Worm (Caenorhabditis elegans) whole organism, young adult: ENCODE measurements around the gene C23H3.2.
A peak's percentile ranks its signal among the peaks of the same experiment; 100 is the strongest.

ENCODE experiments used
- B0261.1 ChIP-seq: sonication (generic microtip); optimal IDR thresholded peaks from 2 replicates; lab custom pipeline; 2016; ENCODE audit warnings: mild to moderate bottlenecking, missing genetic modification characterization, moderate library complexity, missing compliant biosample characterization
- B0336.3 ChIP-seq: fragments of 200-800 bp; sonication (Bioruptor generic); IDR thresholded peaks from 2 replicates; pipeline ENCODE4 v1.3.6; 2022; ENCODE audit warnings: missing genetic modification characterization, missing compliant biosample characterization
- C06A6.2 ChIP-seq: fragments of 200-800 bp; sonication (Bioruptor generic); conservative IDR thresholded peaks from 2 replicates; pipeline ENCODE4 v1.3.6; 2022; ENCODE audit warnings: missing genetic modification characterization, missing compliant biosample characterization
- D2030.7 ChIP-seq: fragments of 200-800 bp; sonication (Bioruptor generic); IDR thresholded peaks from 2 replicates; pipeline ENCODE4 v1.3.6; 2022; ENCODE audit warnings: missing genetic modification reagents, missing genetic modification characterization, missing compliant biosample characterization
- F10E7.11 ChIP-seq: sonication (generic microtip); optimal IDR thresholded peaks from 2 replicates; lab custom pipeline; 2017; ENCODE audit warnings: mild to moderate bottlenecking, missing genetic modification characterization, moderate library complexity, missing compliant biosample characterization
- F33H1.4 ChIP-seq: fragments of 200-800 bp; sonication (Bioruptor generic); IDR thresholded peaks from 2 replicates; pipeline ENCODE4 v1.3.6; 2022; ENCODE audit warnings: missing genetic modification reagents, missing genetic modification characterization, missing compliant biosample characterization
- F49E8.2 ChIP-seq: sonication (generic microtip); optimal IDR thresholded peaks from 3 replicates; lab custom pipeline; 2017; ENCODE audit warnings: missing genetic modification characterization, mild to moderate bottlenecking, missing compliant biosample characterization, antibody characterized with exemption, moderate library complexity; ENCODE audit not compliant: insufficient read depth
- F55B11.4 ChIP-seq: sonication (generic microtip); optimal IDR thresholded peaks from 2 replicates; lab custom pipeline; 2016; ENCODE audit warnings: missing compliant biosample characterization, missing genetic modification characterization, borderline replicate concordance; ENCODE audit not compliant: insufficient read depth
- F57C9.4 ChIP-seq: sonication (generic microtip); optimal IDR thresholded peaks from 2 replicates; lab custom pipeline; 2017; ENCODE audit warnings: mild to moderate bottlenecking, missing genetic modification characterization, missing compliant biosample characterization
- Y53F4B.3 ChIP-seq: fragments of 200-800 bp; sonication (Bioruptor generic); IDR thresholded peaks from 2 replicates; pipeline ENCODE4 v1.3.6; 2022; ENCODE audit warnings: missing genetic modification reagents, missing genetic modification characterization, missing compliant biosample characterization
- Y53G8AR.9 ChIP-seq: fragments of 200-800 bp; sonication (Bioruptor generic); conservative IDR thresholded peaks from 2 replicates; pipeline ENCODE4 v1.3.6; 2022; ENCODE audit warnings: missing genetic modification reagents, missing genetic modification characterization, missing compliant biosample characterization
- Y56A3A.18 ChIP-seq: fragments of 200-800 bp; sonication (Bioruptor generic); IDR thresholded peaks from 2 replicates; pipeline ENCODE4 v1.3.6; 2022; ENCODE audit warnings: missing genetic modification reagents, missing genetic modification characterization, missing compliant biosample characterization
- Y79H2A.3 ChIP-seq: fragments of 200-800 bp; sonication (Bioruptor generic); conservative IDR thresholded peaks from 2 replicates; pipeline ENCODE4 v1.3.6; 2022; ENCODE audit warnings: missing genetic modification reagents, missing genetic modification characterization, missing compliant biosample characterization
- ZK185.1 ChIP-seq: sonication (generic microtip); optimal IDR thresholded peaks from 2 replicates; lab custom pipeline; 2016; ENCODE audit warnings: mild to moderate bottlenecking, missing genetic modification characterization, missing compliant biosample characterization; ENCODE audit not compliant: poor library complexity, severe bottlenecking
- aptf-2 ChIP-seq: fragments of 200-800 bp; sonication (Bioruptor generic); conservative IDR thresholded peaks from 2 replicates; pipeline ENCODE4 v1.3.6; 2022; ENCODE audit warnings: missing genetic modification reagents, missing genetic modification characterization, missing compliant biosample characterization
- cebp-2 ChIP-seq: fragments of 200-800 bp; sonication (Bioruptor generic); IDR thresholded peaks from 2 replicates; pipeline ENCODE4 v1.3.6; 2022; ENCODE audit warnings: missing genetic modification characterization, missing compliant biosample characterization
- ceh-100 ChIP-seq: fragments of 200-800 bp; sonication (Bioruptor generic); IDR thresholded peaks from 2 replicates; pipeline ENCODE4 v1.3.6; 2022; ENCODE audit warnings: missing genetic modification reagents, missing genetic modification characterization, missing compliant biosample characterization
- ceh-58 ChIP-seq: fragments of 200-800 bp; sonication (Bioruptor generic); IDR thresholded peaks from 2 replicates; pipeline ENCODE4 v1.3.6; 2022; ENCODE audit warnings: missing genetic modification characterization, missing compliant biosample characterization
- chd-7 ChIP-seq: sonication (generic microtip); optimal IDR thresholded peaks from 2 replicates; lab custom pipeline; 2016; ENCODE audit warnings: mild to moderate bottlenecking, missing genetic modification characterization, moderate library complexity, missing compliant biosample characterization
- die-1 ChIP-seq: sonication (generic microtip); optimal IDR thresholded peaks from 2 replicates; lab custom pipeline; 2016; ENCODE audit warnings: missing genotype, mild to moderate bottlenecking, missing genetic modification characterization, missing compliant biosample characterization
- dox-1 ChIP-seq: fragments of 200-800 bp; sonication (Bioruptor generic); IDR thresholded peaks from 2 replicates; pipeline ENCODE4 v1.3.6; 2022; ENCODE audit warnings: missing genetic modification reagents, missing genetic modification characterization, missing compliant biosample characterization
- dpff-1 ChIP-seq: sonication (generic microtip); optimal IDR thresholded peaks from 2 replicates; lab custom pipeline; 2017; ENCODE audit warnings: mild to moderate bottlenecking, missing genetic modification characterization, missing compliant biosample characterization
- dpl-1 ChIP-seq: fragments of 150-350 bp; optimal IDR thresholded peaks from 2 replicates; lab custom pipeline; 2014; ENCODE audit warnings: missing biosample characterization, missing genetic modification reagents, missing genetic modification characterization
- egl-18 ChIP-seq: fragments of 200-800 bp; sonication (Bioruptor generic); IDR thresholded peaks from 2 replicates; pipeline ENCODE4 v1.3.6; 2022; ENCODE audit warnings: missing genetic modification reagents, missing genetic modification characterization, missing compliant biosample characterization
- egrh-3 ChIP-seq: fragments of 200-800 bp; sonication (Bioruptor generic); IDR thresholded peaks from 2 replicates; pipeline ENCODE4 v1.3.6; 2022; ENCODE audit warnings: missing genetic modification reagents, missing genetic modification characterization, missing compliant biosample characterization
- ets-4 ChIP-seq: fragments of 200-800 bp; sonication (Bioruptor generic); optimal IDR thresholded peaks from 2 replicates; lab custom pipeline; 2018; ENCODE audit warnings: mild to moderate bottlenecking, missing genetic modification characterization, missing compliant biosample characterization
- gei-17 ChIP-seq: fragments of 200-800 bp; sonication (Bioruptor generic); optimal IDR thresholded peaks from 2 replicates; lab custom pipeline; 2018; ENCODE audit warnings: mild to moderate bottlenecking, missing genetic modification characterization, missing compliant biosample characterization
- hlh-12 ChIP-seq: sonication (generic microtip); optimal IDR thresholded peaks from 2 replicates; lab custom pipeline; 2016; ENCODE audit warnings: missing genetic modification characterization, missing compliant biosample characterization
- hsf-1 ChIP-seq: fragments of 200-800 bp; sonication (Bioruptor generic); IDR thresholded peaks from 2 replicates; pipeline ENCODE4 v1.3.6; 2022; ENCODE audit warnings: missing genetic modification reagents, missing genetic modification characterization, missing compliant biosample characterization
- let-607 ChIP-seq, 2 experiments: fragments of 200-800 bp in 1 of 2; sonication (Bioruptor generic) in 1 of 2; sonication (generic microtip) in 1 of 2; optimal IDR thresholded peaks; 2 replicates each; lab custom pipeline; 2016 to 2018; ENCODE audit warnings: mild to moderate bottlenecking in 2 of 2, missing compliant biosample characterization in 2 of 2, missing genetic modification characterization in 2 of 2, moderate library complexity in 2 of 2, missing genotype in 1 of 2
- lin-26 ChIP-seq: fragments of 200-800 bp; sonication (Bioruptor generic); IDR thresholded peaks from 2 replicates; pipeline ENCODE4 v1.3.6; 2022; ENCODE audit warnings: missing genetic modification reagents, missing genetic modification characterization, missing compliant biosample characterization
- lsl-1 ChIP-seq: fragments of 200-800 bp; sonication (Bioruptor generic); optimal IDR thresholded peaks from 2 replicates; lab custom pipeline; 2018; ENCODE audit warnings: mild to moderate bottlenecking, missing genetic modification characterization, moderate library complexity, missing compliant biosample characterization
- madf-3 ChIP-seq: fragments of 200-800 bp; sonication (Bioruptor generic); IDR thresholded peaks from 2 replicates; pipeline ENCODE4 v1.3.6; 2022; ENCODE audit warnings: missing genetic modification reagents, missing genetic modification characterization, missing compliant biosample characterization
- madf-8 ChIP-seq: fragments of 200-800 bp; sonication (Bioruptor generic); conservative IDR thresholded peaks from 2 replicates; pipeline ENCODE4 v1.3.6; 2022; ENCODE audit warnings: missing genetic modification reagents, missing genetic modification characterization, missing compliant biosample characterization
- mcd-1 ChIP-seq: fragments of 200-800 bp; sonication (Bioruptor generic); IDR thresholded peaks from 2 replicates; pipeline ENCODE4 v1.3.6; 2022; ENCODE audit warnings: missing genetic modification reagents, missing genetic modification characterization, missing compliant biosample characterization
- nhr-80 ChIP-seq: sonication (generic microtip); optimal IDR thresholded peaks from 2 replicates; lab custom pipeline; 2016; ENCODE audit warnings: missing genetic modification characterization, missing compliant biosample characterization
- pbrm-1 ChIP-seq: fragments of 200-800 bp; sonication (Bioruptor generic); IDR thresholded peaks from 2 replicates; pipeline ENCODE4 v1.3.6; 2022; ENCODE audit warnings: missing genetic modification reagents, missing genetic modification characterization, missing compliant biosample characterization
- rpc-1 ChIP-seq, 2 experiments: fragments of 150-350 bp in 1 of 2; sonication (generic microtip) in 1 of 2; optimal IDR thresholded peaks; 2 replicates each; lab custom pipeline; 2014 to 2018; ENCODE audit warnings: missing biosample characterization in 1 of 2, missing genetic modification characterization in 1 of 2, missing genetic modification reagents in 1 of 2, missing genotype in 1 of 2
- snpc-1.3 ChIP-seq: sonication (generic microtip); optimal IDR thresholded peaks from 2 replicates; lab custom pipeline; 2017; ENCODE audit warnings: missing genetic modification characterization, mild to moderate bottlenecking, missing compliant biosample characterization, antibody characterized with exemption, moderate library complexity, missing genotype, missing genetic modification reagents; ENCODE audit not compliant: insufficient read depth
- somi-1 ChIP-seq: fragments of 200-800 bp; sonication (Bioruptor generic); optimal IDR thresholded peaks from 2 replicates; lab custom pipeline; 2018; ENCODE audit warnings: mild to moderate bottlenecking, missing genetic modification characterization, missing compliant biosample characterization
- tbx-9 ChIP-seq: sonication (generic microtip); optimal IDR thresholded peaks from 2 replicates; lab custom pipeline; 2016; ENCODE audit warnings: borderline replicate concordance, missing genetic modification characterization, inconsistent platforms, missing compliant biosample characterization
- unc-62 ChIP-seq: fragments of 150-350 bp; optimal IDR thresholded peaks from 2 replicates; lab custom pipeline; 2014; ENCODE audit warnings: missing biosample characterization, missing genetic modification reagents, missing genetic modification characterization
- zfh-2 ChIP-seq: fragments of 200-800 bp; sonication (Bioruptor generic); conservative IDR thresholded peaks from 2 replicates; pipeline ENCODE4 v1.3.6; 2022; ENCODE audit warnings: missing genetic modification reagents, missing genetic modification characterization, missing compliant biosample characterization
- zim-3 ChIP-seq: sonication (generic microtip); optimal IDR thresholded peaks from 2 replicates; lab custom pipeline; 2017; ENCODE audit warnings: mild to moderate bottlenecking, missing genetic modification characterization, moderate library complexity, missing compliant biosample characterization
- ztf-26 ChIP-seq: sonication (generic microtip); optimal IDR thresholded peaks from 2 replicates; lab custom pipeline; 2017; ENCODE audit warnings: missing genetic modification characterization, missing compliant biosample characterization

Gene C23H3.2

ce11 chrII:21953-22352 is 39.2 kb upstream of the C23H3.2 start:
- TF ChIP-seq unc-62 (GFP tag; lab: Kevin White, UChicago) (no peak), Y79H2A.3 (GFP tag; lab: Robert Waterston, UW) (no peak), Y56A3A.18 (GFP tag; lab: Robert Waterston, UW) (no peak), egl-18 (no peak), somi-1 (GFP tag; lab: Kevin White, UChicago) (no peak), tbx-9 (tag; lab: Kevin White, UChicago) (no peak), dpff-1 (no peak), F49E8.2 (tag; lab: Kevin White, UChicago) (no peak), Y53F4B.3 (GFP tag; lab: Robert Waterston, UW) (no peak), cebp-2 (GFP tag; lab: Robert Waterston, UW) (no peak), lin-26 (no peak)
- TF ChIP-seq, all 124 proteins: peak for 0

DNA sequence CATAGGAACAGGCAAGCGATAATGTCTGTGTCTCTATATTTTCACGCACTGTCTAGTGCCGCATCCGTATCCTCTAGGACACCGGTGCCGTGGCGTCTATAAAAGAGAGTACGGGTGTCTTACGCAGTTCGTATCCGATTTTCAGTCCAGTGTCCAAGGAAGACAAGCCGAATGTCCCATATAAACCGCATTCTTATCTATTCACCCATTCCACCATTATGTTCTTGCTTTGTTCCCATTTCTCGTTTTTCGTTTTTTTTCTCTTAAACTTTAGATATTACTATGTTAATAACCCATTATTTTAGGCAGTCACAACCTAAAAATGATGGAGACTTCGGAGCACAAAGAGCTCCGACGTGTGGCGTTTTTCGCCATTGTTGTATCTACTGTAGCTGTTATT is 38.1 kb upstream of the C23H3.2 start, which contains the start of gene sqt-2:
sqt-2 (plus strand) TSS at position 301 of the 400 bp plus-strand sequence.
- TF ChIP-seq nhr-80 (tag; lab: Kevin White, UChicago) (no peak), hsf-1 (GFP tag; lab: Robert Waterston, UW) (no peak), madf-3 (GFP tag; lab: Robert Waterston, UW) (no peak), ceh-58 (no peak), aptf-2 (GFP tag; lab: Robert Waterston, UW) (no peak), Y53G8AR.9 (no peak), madf-8 (GFP tag; lab: Robert Waterston, UW) (no peak), B0261.1 (tag; lab: Kevin White, UChicago) (no peak), lsl-1 (GFP tag; lab: Kevin White, UChicago) (no peak), chd-7 (tag; lab: Kevin White, UChicago) (no peak), F57C9.4 (tag; lab: Kevin White, UChicago) (no peak), ceh-100 (GFP tag; lab: Robert Waterston, UW) (no peak), pbrm-1 (no peak), let-607 (tag; optimal IDR thresholded peaks at IDR 0.05; lab: Kevin White, UChicago) (no peak), egrh-3 (no peak), F10E7.11 (no peak), dox-1 (no peak), hlh-12 (tag; lab: Kevin White, UChicago) (no peak), B0336.3 (GFP tag; lab: Robert Waterston, UW) (no peak)

DNA sequence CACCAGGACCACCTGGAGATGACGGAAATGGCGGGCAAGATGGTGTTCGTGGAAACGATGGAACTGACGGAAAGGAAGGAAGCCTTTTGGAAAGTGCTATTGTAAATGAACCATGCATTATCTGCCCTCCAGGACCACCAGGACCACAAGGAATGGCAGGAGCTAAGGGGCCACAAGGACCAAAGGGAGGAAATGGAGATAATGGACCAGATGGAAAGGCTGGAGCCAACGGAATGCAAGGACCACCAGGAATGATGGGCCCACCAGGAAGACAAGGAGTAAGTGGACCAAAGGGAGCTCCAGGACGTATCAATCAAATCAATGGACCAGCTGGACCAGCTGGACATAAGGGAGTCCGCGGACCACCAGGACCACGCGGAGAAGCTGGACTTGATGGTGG is 37.4 kb upstream of the C23H3.2 start:
- TF ChIP-seq snpc-1.3 (no peak), zfh-2 (peak; percentile 68), ets-4 (GFP tag; lab: Kevin White, UChicago) (no peak), hsf-1 (GFP tag; lab: Robert Waterston, UW) (0 out of 2 replicates have a peak, but pooled peaks have one; percentile 13), dox-1 (0 out of 2 replicates have a peak, but pooled peaks have one; percentile 12), die-1 (tag; lab: Kevin White, UChicago) (no peak), zim-3 (tag; lab: Kevin White, UChicago) (no peak)

ce11 chrII:24559-24998 is 36.5 kb upstream of the C23H3.2 start, which contains the start of gene enee-1:
enee-1 (plus strand) TSS chrII:24666.
- peak; percentile 56 for TF ChIP-seq ztf-26 (tag; lab: Kevin White, UChicago)
- TF ChIP-seq mcd-1 (GFP tag; lab: Robert Waterston, UW): peak; percentile 81
- TF ChIP-seq dpl-1 (GFP tag; lab: Kevin White, UChicago): peak; percentile 74
- TF ChIP-seq D2030.7 (GFP tag; lab: Robert Waterston, UW): peak; percentile 46
- no peak for TF ChIP-seq gei-17 (GFP tag; lab: Kevin White, UChicago)
- TF ChIP-seq madf-3 (GFP tag; lab: Robert Waterston, UW): peak; percentile 68; the same call in 1 of the 2 replicates
- no peak for TF ChIP-seq F55B11.4 (tag; lab: Kevin White, UChicago)
- peak in 1 of 2 experiments; percentile 15 for TF ChIP-seq let-607 (tag; optimal IDR thresholded peaks at IDR 0.05; lab: Kevin White, UChicago)
- no peak for TF ChIP-seq rpc-1 (optimal IDR thresholded peaks at IDR 0.05; lab: Kevin White, UChicago)
- no peak for TF ChIP-seq rpc-1 (tag; optimal IDR thresholded peaks at IDR 0.05; lab: Kevin White, UChicago)
- TF ChIP-seq C06A6.2 (GFP tag; lab: Robert Waterston, UW): peak; percentile 56
- TF ChIP-seq dox-1: peak; percentile 64; the same call in 1 of the 2 replicates
- no peak for TF ChIP-seq F33H1.4 (GFP tag; lab: Robert Waterston, UW)
- TF ChIP-seq ZK185.1 (tag; lab: Kevin White, UChicago): peak; percentile 2
